Worm (Caenorhabditis elegans): ENCODE data around the gene R02C2.7.

- TF ChIP-seq W03F9.2 (tag; optimal IDR thresholded peaks at IDR 0.05) (no peak), him-1 (tag; optimal IDR thresholded peaks at IDR 0.05) (no peak)
Observed at ce11 chrV:211388-212168, 30.8 kb downstream of the R02C2.7 start.
